Fruit fly (Drosophila melanogaster): ENCODE results near the gene CG2217.
A peak's percentile ranks its signal among the peaks of the same experiment; 100 is the strongest.

Gene CG2217

DNA sequence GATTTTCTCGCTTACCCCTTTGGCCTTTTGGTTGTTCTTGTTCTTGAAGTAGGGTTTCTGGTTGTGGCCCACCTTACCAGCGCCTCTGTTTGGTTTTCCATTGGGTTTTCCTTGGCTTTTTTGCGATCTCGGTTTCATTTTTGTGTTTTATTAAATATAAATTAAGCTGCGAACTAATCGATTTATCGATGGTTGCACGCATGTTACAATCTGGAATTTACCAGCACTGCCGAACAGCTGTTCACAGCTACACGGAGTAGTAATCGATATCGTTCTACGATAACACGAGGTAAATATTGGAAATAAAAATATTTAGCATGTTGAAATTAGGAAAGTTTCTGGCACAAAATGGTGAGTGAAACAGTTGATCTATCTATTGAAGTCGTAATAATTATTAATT lies 924 bp upstream of the CG2217 start, which contains the start of the genes CG15535 and mRpS18C (continued):
- no peak; the same call in 1 of the 2 replicates for TF ChIP-seq CG42726 (GFP tag; IDR thresholded peaks at IDR 0.05; ENCODE audit: partially characterized antibody)
- TF ChIP-seq Dll (GFP tag; IDR thresholded peaks at IDR 0.05; ENCODE audit: partially characterized antibody), result peak; percentile 81
- TF ChIP-seq Bdp1 (GFP tag; optimal IDR thresholded peaks at IDR 0.05), result no peak
- no peak for TF ChIP-seq Dip2 (GFP tag; IDR thresholded peaks at IDR 0.05)
- peak; percentile 12 for TF ChIP-seq lilli (GFP tag; optimal IDR thresholded peaks at IDR 0.05)
- peak; percentile 26 for TF ChIP-seq CG13624 (GFP tag; optimal IDR thresholded peaks at IDR 0.05)
- peak; percentile 23 for TF ChIP-seq CG2712 (tag; optimal IDR thresholded peaks at IDR 0.05)
- no peak for TF ChIP-seq dimm (GFP tag; IDR thresholded peaks at IDR 0.05)
- TF ChIP-seq CG2129 (GFP tag; IDR thresholded peaks at IDR 0.05; ENCODE audit: partially characterized antibody), result peak; percentile 49
- peak; percentile 11 for TF ChIP-seq twi (tag; optimal IDR thresholded peaks at IDR 0.05)
- peak; percentile 94 for TF ChIP-seq CG10267 (tag; optimal IDR thresholded peaks at IDR 0.05)
- no peak for TF ChIP-seq ttk (GFP tag; IDR thresholded peaks at IDR 0.05)
- TF ChIP-seq pfk (GFP tag; optimal IDR thresholded peaks at IDR 0.05), result no peak
- TF ChIP-seq sug (tag; optimal IDR thresholded peaks at IDR 0.05), result peak; percentile 22
- TF ChIP-seq slbo (GFP tag; IDR thresholded peaks at IDR 0.05), result 0 out of 2 replicates have a peak, but pooled peaks have one; percentile 21
- peak; percentile 64; the same call in 1 of the 3 replicates for TF ChIP-seq mld (GFP tag; IDR thresholded peaks at IDR 0.05; ENCODE audit: partially characterized antibody)

dm6 chr3R:30419216-30419615 lies 3.6 kb downstream of the CG2217 start:
- TF ChIP-seq CG3995 (GFP tag; optimal IDR thresholded peaks at IDR 0.05) (no peak), slp2 (GFP tag; optimal IDR thresholded peaks at IDR 0.05) (no peak), sr (GFP tag; IDR thresholded peaks at IDR 0.05) (no peak), ara (GFP tag; IDR thresholded peaks at IDR 0.05) (no peak), CG5180 (GFP tag; optimal IDR thresholded peaks at IDR 0.05) (no peak), CG11085 (GFP tag; IDR thresholded peaks at IDR 0.05) (no peak), tap (tag; optimal IDR thresholded peaks at IDR 0.05) (no peak), Dad (GFP tag; optimal IDR thresholded peaks at IDR 0.05) (no peak), jing (GFP tag; optimal IDR thresholded peaks at IDR 0.05) (no peak), CG8089 (GFP tag; optimal IDR thresholded peaks at IDR 0.05) (no peak), Hr51 (GFP tag; optimal IDR thresholded peaks at IDR 0.05) (no peak), Doc2 (GFP tag; IDR thresholded peaks at IDR 0.05) (no peak), mld (GFP tag; IDR thresholded peaks at IDR 0.05; ENCODE audit: partially characterized antibody) (no peak), dmrt11E (tag; optimal IDR thresholded peaks at IDR 0.05) (no peak)

- no peak for TF ChIP-seq Rfx (GFP tag; IDR thresholded peaks at IDR 0.05)
- peak; percentile 35 for TF ChIP-seq sens (GFP tag)
- TF ChIP-seq Hey (tag; optimal IDR thresholded peaks at IDR 0.05), result peak; percentile 93
- TF ChIP-seq zf30C (GFP tag; optimal IDR thresholded peaks at IDR 0.05), result no peak
- TF ChIP-seq Dbx (GFP tag; IDR thresholded peaks at IDR 0.05), result no peak
- TF ChIP-seq gsb-n (tag; optimal IDR thresholded peaks at IDR 0.05), result peak; percentile 52
- peak; percentile 69 for TF ChIP-seq oc (tag; optimal IDR thresholded peaks at IDR 0.05)
- peak; percentile 42 for TF ChIP-seq D (optimal IDR thresholded peaks at IDR 0.05)
- no peak for TF ChIP-seq D (GFP tag; optimal IDR thresholded peaks at IDR 0.05)
- 0 out of 3 replicates have a peak, but pooled peaks have one; percentile 19 for TF ChIP-seq zen2 (GFP tag; IDR thresholded peaks at IDR 0.05; ENCODE audit: partially characterized antibody)
- no peak for TF ChIP-seq Abd-B (GFP tag; optimal IDR thresholded peaks at IDR 0.05)
- peak; percentile 30 for TF ChIP-seq nerfin-1 (tag; optimal IDR thresholded peaks at IDR 0.05)
- TF ChIP-seq bigmax (GFP tag; optimal IDR thresholded peaks at IDR 0.05), result peak; percentile 74
- peak; percentile 49 for TF ChIP-seq pros (GFP tag; optimal IDR thresholded peaks at IDR 0.05)
Measured at dm6 chr3R:30416765-30417274, 6.0 kb downstream of the CG2217 start.
